Fruit fly (Drosophila melanogaster) whole organism, wandering third instar larva: ENCODE results near the gene sty.
A peak's percentile ranks its signal among the peaks of the same experiment; 100 is the strongest.

ENCODE experiments used
- Abd-B ChIP-seq: fragments of >200 bp; optimal IDR thresholded peaks from 2 replicates; lab custom pipeline; 2017; ENCODE audit warnings: missing biosample characterization, missing genetic modification characterization
- CG32264 ChIP-seq: fragments of 200-800 bp; sonication (Bioruptor generic); optimal IDR thresholded peaks from 2 replicates; lab custom pipeline; 2016; ENCODE audit warnings: missing biosample characterization, missing genetic modification characterization
- CG9705 ChIP-seq: fragments of 200-800 bp; sonication (Bioruptor generic); optimal IDR thresholded peaks from 2 replicates; lab custom pipeline; 2018; ENCODE audit warnings: missing biosample characterization, mild to moderate bottlenecking, missing genetic modification characterization
- CrebA ChIP-seq: fragments of 200-800 bp; sonication (Bioruptor generic); optimal IDR thresholded peaks from 2 replicates; lab custom pipeline; 2016; ENCODE audit warnings: missing biosample characterization, mild to moderate bottlenecking, missing genetic modification characterization, borderline replicate concordance
- Dfd ChIP-seq: fragments of >200 bp; optimal IDR thresholded peaks from 2 replicates; lab custom pipeline; 2017; ENCODE audit warnings: missing biosample characterization, missing genetic modification characterization
- Dif ChIP-seq: fragments of 200-275, 200-300 bp; sonication (Bioruptor generic); optimal IDR thresholded peaks from 2 replicates; lab custom pipeline; 2018; ENCODE audit warnings: missing biosample characterization, missing genetic modification characterization; ENCODE audit not compliant: partially characterized antibody
- GATAd ChIP-seq: sonication (Bioruptor generic); optimal IDR thresholded peaks from 2 replicates; lab custom pipeline; 2016; ENCODE audit warnings: missing biosample characterization, missing genetic modification characterization
- HLH106 ChIP-seq: fragments of 200-800 bp; optimal IDR thresholded peaks from 3 replicates; lab custom pipeline; 2019; ENCODE audit warnings: missing biosample characterization, mild to moderate bottlenecking, missing genetic modification characterization, moderate library complexity
- Hnf4 ChIP-seq: fragments of 200-800 bp; sonication (Bioruptor generic); optimal IDR thresholded peaks from 2 replicates; lab custom pipeline; 2016; ENCODE audit warnings: missing biosample characterization, mild to moderate bottlenecking, missing genetic modification characterization
- Hr78 ChIP-seq: fragments of >200 bp; optimal IDR thresholded peaks from 2 replicates; lab custom pipeline; 2017; ENCODE audit warnings: missing biosample characterization, missing genetic modification characterization
- Hr83 ChIP-seq: fragments of 200-300 bp; sonication (Bioruptor generic); optimal IDR thresholded peaks from 2 replicates; lab custom pipeline; 2016; ENCODE audit warnings: missing biosample characterization, mild to moderate bottlenecking, missing genetic modification characterization, moderate library complexity; ENCODE audit not compliant: poor library complexity, severe bottlenecking
- Jra ChIP-seq: sonication (Bioruptor generic); optimal IDR thresholded peaks from 2 replicates; lab custom pipeline; 2016; ENCODE audit warnings: missing biosample characterization, missing genetic modification characterization
- Mio ChIP-seq: sonication (Bioruptor generic); optimal IDR thresholded peaks from 2 replicates; lab custom pipeline; 2016; ENCODE audit warnings: missing biosample characterization, missing genetic modification characterization
- Myc ChIP-seq: fragments of >200 bp; optimal IDR thresholded peaks from 2 replicates; lab custom pipeline; 2017
- N ChIP-seq: fragments of >200 bp; optimal IDR thresholded peaks from 2 replicates; lab custom pipeline; 2018; ENCODE audit warnings: missing biosample characterization, missing external identifiers, missing genetic modification characterization
- OdsH ChIP-seq: fragments of 200-800 bp; sonication (Bioruptor generic); optimal IDR thresholded peaks from 2 replicates; lab custom pipeline; 2016; ENCODE audit warnings: missing biosample characterization, mild to moderate bottlenecking, missing genetic modification characterization
- Rel ChIP-seq, 2 experiments: fragments of 200-800 bp; sonication (Bioruptor generic) in 1 of 2; optimal IDR thresholded peaks; 2 replicates in 1 of 2; 3 replicates in 1 of 2; lab custom pipeline; 2016 to 2019; ENCODE audit warnings: mild to moderate bottlenecking in 2 of 2, missing biosample characterization in 2 of 2, missing genetic modification characterization in 2 of 2, moderate library complexity in 1 of 2
- Sp1 ChIP-seq: fragments of 200-800 bp; sonication (Bioruptor generic); optimal IDR thresholded peaks from 3 replicates; lab custom pipeline; 2019; ENCODE audit warnings: missing biosample characterization, mild to moderate bottlenecking, missing genetic modification characterization, moderate library complexity
- Vsx2 ChIP-seq: fragments of 200-300, 225-300 bp; sonication (Bioruptor generic); optimal IDR thresholded peaks from 2 replicates; lab custom pipeline; 2018; ENCODE audit warnings: missing biosample characterization, missing genetic modification characterization; ENCODE audit not compliant: partially characterized antibody
- br ChIP-seq: fragments of 200-800 bp; sonication (Bioruptor generic); optimal IDR thresholded peaks from 2 replicates; lab custom pipeline; 2016; ENCODE audit warnings: missing biosample characterization, missing genetic modification characterization
- brk ChIP-seq: fragments of 200-800 bp; sonication (Bioruptor generic); optimal IDR thresholded peaks from 2 replicates; lab custom pipeline; 2016; ENCODE audit warnings: missing biosample characterization, mild to moderate bottlenecking, missing genetic modification characterization
- dl ChIP-seq, 2 experiments: fragments of 175-275, 200-275 bp in 1 of 2; fragments of 200-275 bp in 1 of 2; sonication (Bioruptor generic); optimal IDR thresholded peaks; lab custom pipeline; 2018; ENCODE audit warnings: mild to moderate bottlenecking in 2 of 2, missing biosample characterization in 2 of 2, missing genetic modification characterization in 2 of 2, moderate library complexity in 2 of 2; ENCODE audit not compliant: partially characterized antibody in 2 of 2, insufficient read depth in 1 of 2
- dmrt93B ChIP-seq: fragments of 200-800 bp; sonication (Bioruptor generic); optimal IDR thresholded peaks from 2 replicates; lab custom pipeline; 2018; ENCODE audit warnings: missing biosample characterization, mild to moderate bottlenecking, missing genetic modification characterization
- dsf ChIP-seq: sonication (Bioruptor generic); optimal IDR thresholded peaks from 2 replicates; lab custom pipeline; 2016; ENCODE audit warnings: missing biosample characterization, missing genetic modification characterization, borderline replicate concordance
- ey ChIP-seq: fragments of 200-800 bp; sonication (Bioruptor generic); optimal IDR thresholded peaks from 2 replicates; lab custom pipeline; 2016; ENCODE audit warnings: missing biosample characterization, missing genetic modification characterization
- foxo ChIP-seq, 2 experiments: fragments of 200-800 bp; sonication (Bioruptor generic); optimal IDR thresholded peaks; 2 replicates in 1 of 2; 3 replicates in 1 of 2; lab custom pipeline; 2016 to 2017; ENCODE audit warnings: missing biosample characterization in 2 of 2, missing genetic modification characterization in 2 of 2
- fru ChIP-seq: fragments of 200-800 bp; sonication (Bioruptor generic); optimal IDR thresholded peaks from 3 replicates; lab custom pipeline; 2016; ENCODE audit warnings: missing biosample characterization, mild to moderate bottlenecking, missing genetic modification characterization
- h ChIP-seq: fragments of 200-800 bp; sonication (Bioruptor generic); optimal IDR thresholded peaks from 3 replicates; lab custom pipeline; 2016; ENCODE audit warnings: missing biosample characterization, mild to moderate bottlenecking, missing genetic modification characterization
- jim ChIP-seq: fragments of 175-275, 200-325 bp; sonication (Bioruptor generic); optimal IDR thresholded peaks from 2 replicates; lab custom pipeline; 2016; ENCODE audit warnings: missing biosample characterization, mild to moderate bottlenecking, missing genetic modification characterization
- lola ChIP-seq: fragments of >200 bp; optimal IDR thresholded peaks from 2 replicates; lab custom pipeline; 2017; ENCODE audit warnings: missing biosample characterization, missing genetic modification characterization
- pan ChIP-seq: fragments of >200 bp; optimal IDR thresholded peaks from 2 replicates; lab custom pipeline; 2017
- psq ChIP-seq: fragments of 200-800 bp; sonication (Bioruptor generic); optimal IDR thresholded peaks from 3 replicates; lab custom pipeline; 2017; ENCODE audit warnings: missing biosample characterization, mild to moderate bottlenecking, missing genetic modification characterization, moderate library complexity
- rgr ChIP-seq: fragments of 200-800 bp; sonication (Bioruptor generic); optimal IDR thresholded peaks from 3 replicates; lab custom pipeline; 2016; ENCODE audit warnings: missing biosample characterization, mild to moderate bottlenecking, missing genetic modification characterization
- sage ChIP-seq: fragments of 200-800 bp; sonication (Bioruptor generic); optimal IDR thresholded peaks from 2 replicates; lab custom pipeline; 2016; ENCODE audit warnings: missing biosample characterization, mild to moderate bottlenecking, missing genetic modification characterization
- sv ChIP-seq: fragments of 200-800 bp; sonication (Bioruptor generic); optimal IDR thresholded peaks from 3 replicates; lab custom pipeline; 2016; ENCODE audit warnings: missing biosample characterization, missing genetic modification characterization
- tai ChIP-seq: sonication (Bioruptor generic); optimal IDR thresholded peaks from 2 replicates; lab custom pipeline; 2016; ENCODE audit warnings: missing biosample characterization, missing genetic modification characterization
- usp ChIP-seq: fragments of >200 bp; optimal IDR thresholded peaks from 2 replicates; lab custom pipeline; 2017; ENCODE audit warnings: missing biosample characterization, missing genetic modification characterization
- woc ChIP-seq: sonication (Bioruptor generic); optimal IDR thresholded peaks from 2 replicates; lab custom pipeline; 2016; ENCODE audit warnings: missing biosample characterization, mild to moderate bottlenecking, missing genetic modification characterization

The sty gene

dm6 chr3L:3440116-3440515, 15.4 kb upstream of the sty start:
- TF ChIP-seq woc (peak; percentile 18), Hr83 (GFP tag; lab: Kevin White, UChicago) (no peak), dsf (no peak), pan (lab: Kevin White, UChicago) (no peak), Sp1 (GFP tag; lab: Kevin White, UChicago) (no peak), foxo (GFP tag; optimal IDR thresholded peaks at IDR 0.05; lab: Kevin White, UChicago) (peak in 1 of 2 experiments; percentile 11)

dm6 chr3L:3439598-3439997, 14.9 kb upstream of the sty start:
- TF ChIP-seq foxo (GFP tag; optimal IDR thresholded peaks at IDR 0.05; lab: Kevin White, UChicago) = no peak
- TF ChIP-seq OdsH (GFP tag; lab: Kevin White, UChicago) = no peak
- no peak for TF ChIP-seq Myc (lab: Kevin White, UChicago)
- no peak for TF ChIP-seq Hr83 (GFP tag; lab: Kevin White, UChicago)
- no peak for TF ChIP-seq Vsx2 (GFP tag; lab: Kevin White, UChicago)
- TF ChIP-seq usp (GFP tag; lab: Kevin White, UChicago) = no peak
- no peak for TF ChIP-seq br (GFP tag; lab: Kevin White, UChicago)
- TF ChIP-seq dmrt93B (GFP tag; lab: Kevin White, UChicago) = no peak
- no peak for TF ChIP-seq fru (GFP tag; lab: Kevin White, UChicago)
- no peak for TF ChIP-seq tai
- TF ChIP-seq Mio (GFP tag; lab: Kevin White, UChicago) = no peak
- TF ChIP-seq woc = no peak
- TF ChIP-seq Jra = no peak
- TF ChIP-seq dl (GFP tag; optimal IDR thresholded peaks at IDR 0.05; lab: Kevin White, UChicago; ENCODE audit: insufficient read depth in 1 of 2, partially characterized antibody in 2 of 2) = no peak

- TF ChIP-seq Abd-B (GFP tag; lab: Kevin White, UChicago) (no peak), h (GFP tag; lab: Kevin White, UChicago) (peak; percentile 26), dl (GFP tag; optimal IDR thresholded peaks at IDR 0.05; lab: Kevin White, UChicago; ENCODE audit: insufficient read depth in 1 of 2, partially characterized antibody in 2 of 2) (no peak), sv (GFP tag; lab: Kevin White, UChicago) (no peak), Hnf4 (GFP tag; lab: Kevin White, UChicago) (no peak), lola (GFP tag; lab: Kevin White, UChicago) (no peak), Sp1 (GFP tag; lab: Kevin White, UChicago) (peak; percentile 38), Rel (GFP tag; optimal IDR thresholded peaks at IDR 0.05; lab: Kevin White, UChicago) (no peak), Rel (tag; optimal IDR thresholded peaks at IDR 0.05; lab: Kevin White, UChicago) (no peak), sage (no peak), dmrt93B (GFP tag; lab: Kevin White, UChicago) (no peak), CG9705 (GFP tag; lab: Kevin White, UChicago) (no peak), GATAd (GFP tag; lab: Kevin White, UChicago) (no peak), HLH106 (tag; lab: Kevin White, UChicago) (peak; percentile 14), N (GFP tag; lab: Kevin White, UChicago) (no peak), Hr83 (GFP tag; lab: Kevin White, UChicago) (no peak), psq (GFP tag; lab: Kevin White, UChicago) (peak; percentile 48), brk (GFP tag; lab: Kevin White, UChicago) (no peak), Mio (GFP tag; lab: Kevin White, UChicago) (no peak), OdsH (GFP tag; lab: Kevin White, UChicago) (peak; percentile 35), Dif (GFP tag; lab: Kevin White, UChicago) (no peak), jim (no peak), Jra (no peak), br (GFP tag; lab: Kevin White, UChicago) (peak; percentile 2), Hr78 (GFP tag; lab: Kevin White, UChicago) (no peak), CrebA (GFP tag; lab: Kevin White, UChicago) (no peak), fru (GFP tag; lab: Kevin White, UChicago) (peak; percentile 54), Myc (lab: Kevin White, UChicago) (no peak), tai (peak; percentile 30), Vsx2 (GFP tag; lab: Kevin White, UChicago) (no peak), rgr (GFP tag; lab: Kevin White, UChicago) (peak; percentile 3), foxo (GFP tag; optimal IDR thresholded peaks at IDR 0.05; lab: Kevin White, UChicago) (peak in 1 of 2 experiments; percentile 59), pan (lab: Kevin White, UChicago) (no peak), ey (GFP tag; lab: Kevin White, UChicago) (peak; percentile 8), Dfd (GFP tag; lab: Kevin White, UChicago) (no peak), usp (GFP tag; lab: Kevin White, UChicago) (no peak), CG32264 (GFP tag; lab: Kevin White, UChicago) (no peak), dsf (no peak), woc (peak; percentile 25)
- TF ChIP-seq, all 38 proteins: peak for 12
Measured at dm6 chr3L:3438473-3438872, 13.7 kb upstream of the sty start.
